Worm (Caenorhabditis elegans) whole organism, L1 larva: Measurements from ENCODE around the gene gcy-9.
A peak's percentile ranks its signal among the peaks of the same experiment; 100 is the strongest.

ENCODE experiments used
- C16A3.4 ChIP-seq: fragments of 150-350 bp; optimal IDR thresholded peaks from 2 replicates; lab custom pipeline; 2014; ENCODE audit warnings: missing biosample characterization, missing genetic modification characterization
- Y116A8C.19 ChIP-seq: sonication (generic microtip); optimal IDR thresholded peaks from 2 replicates; lab custom pipeline; 2016; ENCODE audit warnings: missing compliant biosample characterization, missing genetic modification characterization, borderline replicate concordance
- alr-1 ChIP-seq: fragments of 200-800 bp; sonication (Bioruptor generic); optimal IDR thresholded peaks from 2 replicates; lab custom pipeline; 2018; ENCODE audit warnings: borderline replicate concordance, mild to moderate bottlenecking, missing genetic modification characterization, missing compliant biosample characterization
- aly-2 ChIP-seq: fragments of 150-350 bp; optimal IDR thresholded peaks from 2 replicates; lab custom pipeline; 2014; ENCODE audit warnings: missing biosample characterization, missing genetic modification characterization
- ceh-8 ChIP-seq: fragments of 200-800 bp; sonication (Bioruptor generic); optimal IDR thresholded peaks from 2 replicates; lab custom pipeline; 2018; ENCODE audit warnings: mild to moderate bottlenecking, missing genetic modification characterization, moderate library complexity, missing compliant biosample characterization
- ceh-88 ChIP-seq: fragments of 200-800 bp; sonication (Bioruptor generic); IDR thresholded peaks from 2 replicates; pipeline ENCODE4 v1.3.6; 2022; ENCODE audit warnings: missing genetic modification characterization, missing compliant biosample characterization
- ces-1 ChIP-seq: fragments of 150-350 bp; optimal IDR thresholded peaks from 2 replicates; lab custom pipeline; 2014; ENCODE audit warnings: missing biosample characterization, missing genetic modification reagents, missing genetic modification characterization
- dpl-1 ChIP-seq, 3 experiments: fragments of 150-350 bp in 2 of 3; sonication (generic microtip) in 1 of 3; optimal IDR thresholded peaks; 2 replicates each; lab custom pipeline; 2014 to 2017; ENCODE audit warnings: missing biosample characterization in 3 of 3, missing genetic modification characterization in 3 of 3, missing genetic modification reagents in 3 of 3
- efl-3 ChIP-seq: fragments of 200-800 bp; sonication (Bioruptor generic); optimal IDR thresholded peaks from 2 replicates; lab custom pipeline; 2018; ENCODE audit warnings: mild to moderate bottlenecking, missing genetic modification characterization, missing compliant biosample characterization
- egl-13 ChIP-seq: sonication (generic microtip); optimal IDR thresholded peaks from 2 replicates; lab custom pipeline; 2016; ENCODE audit warnings: missing genotype, missing genetic modification reagents, missing genetic modification characterization, missing compliant biosample characterization
- egl-27 ChIP-seq, 2 experiments: fragments of 150-350 bp in 1 of 2; sonication (generic microtip); optimal IDR thresholded peaks; 3 replicates each; lab custom pipeline; 2017 to 2018; ENCODE audit warnings: missing biosample characterization in 2 of 2, missing genetic modification characterization in 2 of 2, missing genetic modification reagents in 2 of 2
- elt-2 ChIP-seq: sonication (generic microtip); optimal IDR thresholded peaks from 2 replicates; lab custom pipeline; 2016; ENCODE audit warnings: missing genetic modification characterization, mild to moderate bottlenecking, inconsistent platforms, missing compliant biosample characterization, missing genetic modification reagents
- elt-3 ChIP-seq, 6 experiments: fragments of 150-350 bp in 1 of 6; sonication (generic microtip); optimal IDR thresholded peaks; 2 replicates each; lab custom pipeline; 2017 to 2018; ENCODE audit warnings: missing biosample characterization in 6 of 6, missing genetic modification characterization in 6 of 6, inconsistent platforms in 1 of 6
- ets-5 ChIP-seq: fragments of 200-800 bp; sonication (Bioruptor generic); IDR thresholded peaks from 2 replicates; pipeline ENCODE4 v1.3.6; 2022; ENCODE audit warnings: missing genetic modification characterization, missing compliant biosample characterization
- fkh-10 ChIP-seq: sonication (generic microtip); optimal IDR thresholded peaks from 2 replicates; lab custom pipeline; 2017; ENCODE audit warnings: missing biosample characterization, missing genetic modification reagents, missing genetic modification characterization
- fkh-8 ChIP-seq: sonication (generic microtip); optimal IDR thresholded peaks from 2 replicates; lab custom pipeline; 2016; ENCODE audit warnings: mild to moderate bottlenecking, missing genetic modification characterization, missing compliant biosample characterization
- fos-1 ChIP-seq: fragments of 150-350 bp; optimal IDR thresholded peaks from 2 replicates; lab custom pipeline; 2014; ENCODE audit warnings: missing biosample characterization, missing genetic modification characterization
- irx-1 ChIP-seq: sonication (generic microtip); optimal IDR thresholded peaks from 2 replicates; lab custom pipeline; 2016; ENCODE audit warnings: missing genetic modification characterization, missing compliant biosample characterization
- lin-15B ChIP-seq: fragments of 150-350 bp; sonication (generic microtip); optimal IDR thresholded peaks from 3 replicates; lab custom pipeline; 2014; ENCODE audit warnings: missing biosample characterization, missing genetic modification characterization
- lin-35 ChIP-seq, 2 experiments: fragments of 150-350 bp; optimal IDR thresholded peaks; 2 replicates each; lab custom pipeline; 2014; ENCODE audit warnings: missing biosample characterization in 2 of 2, missing genetic modification characterization in 2 of 2, missing genetic modification reagents in 2 of 2
- lin-39 ChIP-seq: fragments of 150-350 bp; optimal IDR thresholded peaks from 2 replicates; lab custom pipeline; 2014; ENCODE audit warnings: missing biosample characterization, missing genetic modification reagents, missing genetic modification characterization
- lsy-2 ChIP-seq, 2 experiments: fragments of 150-350 bp; optimal IDR thresholded peaks; 2 replicates each; lab custom pipeline; 2014; ENCODE audit warnings: missing biosample characterization in 2 of 2, missing genetic modification characterization in 2 of 2
- mab-9 ChIP-seq: fragments of 200-800 bp; sonication (Bioruptor generic); IDR thresholded peaks from 2 replicates; pipeline ENCODE4 v1.3.6; 2022; ENCODE audit warnings: missing genetic modification reagents, missing genetic modification characterization, missing compliant biosample characterization
- nhr-12 ChIP-seq: sonication (generic microtip); optimal IDR thresholded peaks from 2 replicates; lab custom pipeline; 2017; ENCODE audit warnings: missing biosample characterization, missing genetic modification characterization
- nhr-20 ChIP-seq: sonication (generic microtip); optimal IDR thresholded peaks from 2 replicates; lab custom pipeline; 2016; ENCODE audit warnings: mild to moderate bottlenecking, missing genetic modification characterization, missing compliant biosample characterization
- nhr-28 ChIP-seq: fragments of 150-350 bp; optimal IDR thresholded peaks from 2 replicates; lab custom pipeline; 2014; ENCODE audit warnings: missing biosample characterization, missing genetic modification characterization
- nhr-47 ChIP-seq: sonication (generic microtip); optimal IDR thresholded peaks from 2 replicates; lab custom pipeline; 2016; ENCODE audit warnings: mild to moderate bottlenecking, missing genetic modification characterization, moderate library complexity, missing compliant biosample characterization
- nhr-71 ChIP-seq: sonication (generic microtip); optimal IDR thresholded peaks from 2 replicates; lab custom pipeline; 2016; ENCODE audit warnings: mild to moderate bottlenecking, missing genetic modification characterization, moderate library complexity, missing compliant biosample characterization
- nhr-85 ChIP-seq: sonication (generic microtip); peaks from one replicate; lab custom pipeline; 2016; ENCODE audit warnings: missing genetic modification characterization, inconsistent platforms, missing compliant biosample characterization
- nhr-90 ChIP-seq: sonication (generic microtip); optimal IDR thresholded peaks from 2 replicates; lab custom pipeline; 2016; ENCODE audit warnings: mild to moderate bottlenecking, missing genetic modification characterization, missing compliant biosample characterization; ENCODE audit not compliant: poor library complexity
- pag-3 ChIP-seq: sonication (generic microtip); optimal IDR thresholded peaks from 2 replicates; lab custom pipeline; 2017; ENCODE audit warnings: missing genetic modification characterization, mild to moderate bottlenecking, missing compliant biosample characterization, antibody characterized with exemption, borderline replicate concordance; ENCODE audit not compliant: insufficient read depth
- pax-3 ChIP-seq: fragments of 200-800 bp; sonication (Bioruptor generic); optimal IDR thresholded peaks from 2 replicates; lab custom pipeline; 2018; ENCODE audit warnings: mild to moderate bottlenecking, missing genetic modification characterization, moderate library complexity, missing compliant biosample characterization
- pqm-1 ChIP-seq: sonication (generic microtip); optimal IDR thresholded peaks from 3 replicates; lab custom pipeline; 2017; ENCODE audit warnings: missing biosample characterization, missing genetic modification characterization
- rnt-1 ChIP-seq: sonication (generic microtip); optimal IDR thresholded peaks from 2 replicates; lab custom pipeline; 2016; ENCODE audit warnings: mild to moderate bottlenecking, missing genetic modification characterization, moderate library complexity, missing compliant biosample characterization
- skn-1 ChIP-seq: fragments of 150-350 bp; optimal IDR thresholded peaks from 2 replicates; lab custom pipeline; 2014; ENCODE audit warnings: missing biosample characterization, missing genetic modification characterization
- snpc-4 ChIP-seq: fragments of 150-350 bp; optimal IDR thresholded peaks from 2 replicates; lab custom pipeline; 2014; ENCODE audit warnings: missing biosample characterization, missing genetic modification characterization
- snu-23 ChIP-seq: sonication (generic microtip); optimal IDR thresholded peaks from 2 replicates; lab custom pipeline; 2016; ENCODE audit warnings: missing genetic modification characterization, missing compliant biosample characterization
- tbx-2 ChIP-seq: sonication (generic microtip); optimal IDR thresholded peaks from 2 replicates; lab custom pipeline; 2016; ENCODE audit warnings: missing genetic modification characterization, missing compliant biosample characterization
- unc-130 ChIP-seq: fragments of 150-350 bp; optimal IDR thresholded peaks from 2 replicates; lab custom pipeline; 2017; ENCODE audit warnings: missing biosample characterization, missing genetic modification characterization, inconsistent platforms
- unc-30 ChIP-seq: sonication (generic microtip); optimal IDR thresholded peaks from 2 replicates; lab custom pipeline; 2017; ENCODE audit warnings: missing biosample characterization, missing genetic modification characterization
- unc-62 ChIP-seq: fragments of 150-350 bp; optimal IDR thresholded peaks from 2 replicates; lab custom pipeline; 2014; ENCODE audit warnings: missing biosample characterization, missing genetic modification reagents, missing genetic modification characterization
- unc-86 ChIP-seq: sonication (generic microtip); optimal IDR thresholded peaks from 2 replicates; lab custom pipeline; 2016; ENCODE audit warnings: missing genetic modification characterization, missing compliant biosample characterization
- vab-15 ChIP-seq: sonication (generic microtip); optimal IDR thresholded peaks from 2 replicates; lab custom pipeline; 2017; ENCODE audit warnings: missing genotype, mild to moderate bottlenecking, missing genetic modification characterization, missing compliant biosample characterization
- zag-1 ChIP-seq: fragments of 150-350 bp; optimal IDR thresholded peaks from 2 replicates; lab custom pipeline; 2014; ENCODE audit warnings: missing biosample characterization, missing genetic modification characterization
- zip-4 ChIP-seq: fragments of 200-800 bp; sonication (Bioruptor generic); optimal IDR thresholded peaks from 2 replicates; lab custom pipeline; 2018; ENCODE audit warnings: mild to moderate bottlenecking, missing genetic modification characterization, moderate library complexity, missing compliant biosample characterization
- ztf-4 ChIP-seq: fragments of 150-350 bp; optimal IDR thresholded peaks from 2 replicates; lab custom pipeline; 2014; ENCODE audit warnings: missing biosample characterization, missing genetic modification characterization

Gene gcy-9

DNA sequence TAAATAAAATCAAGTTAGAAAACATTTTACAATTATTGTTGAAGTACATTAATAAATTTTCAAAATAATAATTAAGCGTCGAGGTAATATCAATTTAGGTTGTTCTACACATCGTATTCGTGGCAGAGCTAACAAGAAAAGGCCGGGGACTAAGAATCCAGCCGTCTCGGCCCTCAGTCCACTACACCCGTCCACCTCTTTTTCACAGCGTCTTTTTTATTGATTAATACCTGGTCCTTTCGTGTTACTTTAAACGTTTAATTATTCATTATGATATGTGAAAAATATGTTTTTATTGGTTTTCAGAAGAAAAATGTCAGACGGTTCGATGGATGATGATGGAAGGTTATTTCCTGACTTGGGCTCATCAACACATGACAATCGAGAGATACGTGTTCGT lies 30.6 kb downstream of the gcy-9 start, which contains the start of gene vhl-1:
TSS of gene vhl-1 (plus strand) at position 301 of the 400 bp plus-strand sequence.
- TF ChIP-seq nhr-71 (tag; lab: Kevin White, UChicago) (no peak), efl-3 (GFP tag; lab: Kevin White, UChicago) (no peak), unc-62 (GFP tag; lab: Kevin White, UChicago) (no peak)

DNA sequence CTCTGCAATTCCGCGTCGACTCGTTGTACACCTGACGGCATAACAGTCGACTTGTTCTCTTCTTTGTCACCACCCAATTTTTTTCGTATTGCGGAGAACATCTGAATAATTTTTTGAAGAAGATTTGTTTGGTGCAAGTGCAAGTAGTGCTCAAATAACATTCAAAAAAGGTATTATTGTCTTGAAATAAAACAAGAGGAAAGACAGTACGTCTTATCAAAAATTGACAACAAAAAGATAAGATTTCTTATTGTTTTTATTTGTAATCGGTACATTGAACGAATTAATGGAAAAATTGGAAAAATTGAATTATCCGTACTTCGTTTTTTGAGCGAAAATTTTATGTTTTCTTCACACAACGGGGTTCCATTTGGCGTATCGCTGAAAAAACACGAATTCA lies 31.9 kb downstream of the gcy-9 start, which contains the start of gene F08G12.1:
TSS of gene F08G12.1 (minus strand) at position 101 of the 400 bp plus-strand sequence.
- TF ChIP-seq aly-2 (tag; lab: Kevin White, UChicago) = no peak
- TF ChIP-seq pag-3 = no peak
- TF ChIP-seq nhr-28 (tag; lab: Kevin White, UChicago) = no peak
- no peak for TF ChIP-seq nhr-90 (tag; lab: Kevin White, UChicago)

DNA sequence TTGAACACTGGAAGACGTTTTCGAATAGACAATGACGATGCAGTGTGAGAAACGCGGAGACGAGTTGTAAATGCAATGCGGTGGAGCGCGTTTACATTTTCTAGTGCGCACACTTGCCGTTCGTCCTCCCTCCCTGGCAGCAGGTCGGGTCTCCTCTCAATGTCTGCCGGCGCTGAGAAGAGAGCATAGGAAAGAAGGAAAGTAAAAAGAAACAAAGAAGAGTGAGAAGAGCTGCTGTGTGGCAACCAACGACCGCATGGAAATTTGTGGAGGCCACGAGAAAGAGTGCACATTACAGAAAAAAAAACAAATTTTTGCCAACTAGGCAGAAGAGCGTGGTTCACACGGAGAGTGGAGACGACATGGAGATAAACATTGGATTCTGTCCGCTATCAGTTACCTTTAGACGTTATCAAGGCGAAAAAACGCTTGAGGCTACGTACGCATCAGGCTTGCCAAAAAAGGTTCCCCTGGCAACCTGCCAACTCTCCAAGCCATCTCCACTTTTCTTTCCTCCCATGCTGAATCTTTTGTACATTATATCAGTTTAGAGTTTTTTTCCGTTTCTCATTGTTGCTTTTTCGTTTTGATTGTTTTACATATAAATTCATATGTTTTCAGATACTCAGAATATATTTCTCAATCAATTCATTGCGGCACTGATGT lies 37.9 kb downstream of the gcy-9 start, which contains the start of the genes snrp-40.1 and F08G12.3:
TSS of gene snrp-40.1 (minus strand) at position 143 of the 666 bp plus-strand sequence.
TSS of gene F08G12.3 (plus strand) at position 616 of the 666 bp plus-strand sequence.
- no peak for TF ChIP-seq egl-27 (tag; optimal IDR thresholded peaks at IDR 0.05; lab: Kevin White, UChicago)
- TF ChIP-seq elt-3 (tag; optimal IDR thresholded peaks at IDR 0.05; lab: Kevin White, UChicago) = peak in 1 of 6 experiments; percentile 24
- 0 out of 2 replicates have a peak, but pooled peaks have one; percentile 55 for TF ChIP-seq ceh-88
- TF ChIP-seq C16A3.4 (tag; lab: Kevin White, UChicago) = peak; percentile 83
- TF ChIP-seq skn-1 = peak; percentile 83
- peak; percentile 63 for TF ChIP-seq unc-86 (tag; lab: Kevin White, UChicago)
- peak; percentile 63 for TF ChIP-seq snpc-4 (tag; lab: Kevin White, UChicago)
- TF ChIP-seq Y116A8C.19 (tag; lab: Kevin White, UChicago) = no peak
- no peak for TF ChIP-seq ces-1
- TF ChIP-seq nhr-47 (tag; lab: Kevin White, UChicago) = peak; percentile 76
- TF ChIP-seq vab-15 (tag; lab: Kevin White, UChicago) = no peak
- peak; percentile 87 for TF ChIP-seq nhr-71 (tag; lab: Kevin White, UChicago)
- TF ChIP-seq aly-2 (tag; lab: Kevin White, UChicago) = no peak
- TF ChIP-seq egl-13 (tag; lab: Kevin White, UChicago) = peak; percentile 67
- TF ChIP-seq zag-1 = no peak
- TF ChIP-seq fkh-8 (tag; lab: Kevin White, UChicago) = peak; percentile 93
- no peak for TF ChIP-seq alr-1 (tag; lab: Kevin White, UChicago)
- TF ChIP-seq fkh-10 = peak; percentile 59
- no peak for TF ChIP-seq unc-30 (tag; lab: Kevin White, UChicago)
- peak; percentile 38 for TF ChIP-seq nhr-85 (tag; lab: Kevin White, UChicago)
- peak; percentile 86 for TF ChIP-seq snu-23
- TF ChIP-seq pax-3 = peak; percentile 29
- TF ChIP-seq rnt-1 (tag; lab: Kevin White, UChicago) = peak; percentile 83
- TF ChIP-seq ets-5 (GFP tag; lab: Robert Waterston, UW) = no peak
- peak; percentile 79 for TF ChIP-seq tbx-2 (tag; lab: Kevin White, UChicago)
- TF ChIP-seq lsy-2 (tag; optimal IDR thresholded peaks at IDR 0.05; lab: Kevin White, UChicago) = peak; percentile 46 to 84
- TF ChIP-seq lin-15B = peak; percentile 52
- TF ChIP-seq ceh-8 (GFP tag; lab: Kevin White, UChicago) = peak; percentile 42
- TF ChIP-seq dpl-1 (GFP tag; optimal IDR thresholded peaks at IDR 0.05; lab: Kevin White, UChicago) = peak; percentile 26 to 58 (median 43)
- peak; percentile 75 for TF ChIP-seq unc-130 (tag; lab: Kevin White, UChicago)
- TF ChIP-seq pqm-1 (tag; lab: Kevin White, UChicago) = no peak
- TF ChIP-seq lin-39 = no peak
- TF ChIP-seq ztf-4 (tag; lab: Kevin White, UChicago) = peak; percentile 33
- TF ChIP-seq mab-9 (GFP tag; lab: Robert Waterston, UW) = no peak
- TF ChIP-seq unc-62 (GFP tag; lab: Kevin White, UChicago) = no peak
- peak; percentile 48 for TF ChIP-seq fos-1
- peak; percentile 58 to 66 for TF ChIP-seq lin-35 (GFP tag; optimal IDR thresholded peaks at IDR 0.05; lab: Kevin White, UChicago)
- TF ChIP-seq nhr-20 = peak; percentile 90
- TF ChIP-seq zip-4 = no peak
- no peak for TF ChIP-seq irx-1
- no peak for TF ChIP-seq nhr-12 (tag; lab: Kevin White, UChicago)
- TF ChIP-seq elt-2 (tag; lab: Kevin White, UChicago) = peak; percentile 34
